Fruit fly (Drosophila melanogaster) Kc167 (cell line): ENCODE measurements around the gene sba.

Experiments used
- Myc ChIP-seq: fragments of >200 bp; optimal IDR thresholded peaks from 2 replicates; lab custom pipeline; 2017; ENCODE audit warnings: missing external identifiers
- Sin3A ChIP-seq: fragments of >200 bp; optimal IDR thresholded peaks from 2 replicates; lab custom pipeline; 2018; ENCODE audit warnings: missing external identifiers
- psq ChIP-seq: fragments of >200 bp; optimal IDR thresholded peaks from 2 replicates; lab custom pipeline; 2017; ENCODE audit warnings: missing external identifiers
- ttk ChIP-seq: sonication (Bioruptor generic); optimal IDR thresholded peaks from 2 replicates; lab custom pipeline; 2017; ENCODE audit warnings: missing external identifiers

DNA sequence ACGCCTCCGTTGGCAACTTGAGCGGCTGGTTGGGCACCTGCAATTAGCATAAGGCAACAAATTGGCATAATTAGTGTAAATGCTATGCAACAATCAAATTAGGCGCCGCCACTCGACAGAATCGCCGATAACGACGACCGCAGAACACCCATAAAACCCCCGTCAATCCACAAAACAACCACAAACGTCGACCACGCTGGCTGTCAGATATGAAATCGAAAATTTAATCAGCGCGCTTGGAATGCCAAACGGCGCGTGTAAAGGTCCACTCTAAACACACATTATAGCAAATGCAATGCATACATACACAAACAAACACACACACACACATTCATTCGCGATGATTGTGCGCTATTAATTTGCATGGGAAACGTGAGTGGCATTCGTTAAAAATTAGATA lies 19.3 kb downstream of the sba start:
- TF ChIP-seq psq (lab: Kevin White, UChicago) (no peak), Sin3A (no peak), ttk (no peak), Myc (lab: Kevin White, UChicago) (no peak)
